Worm (Caenorhabditis elegans) whole organism, L1 larva: ENCODE data around the gene srz-63.
"Not testable (repeated sequence)": the region's sequence is repeated elsewhere in the genome, so short reads cannot be mapped to it uniquely, and the experiment has no call there.

Experiments
- C04F5.9 ChIP-seq: sonication (generic microtip); optimal IDR thresholded peaks from 2 replicates; lab custom pipeline; 2016; ENCODE audit warnings: missing genetic modification characterization, missing compliant biosample characterization
- C16A3.4 ChIP-seq: fragments of 150-350 bp; optimal IDR thresholded peaks from 2 replicates; lab custom pipeline; 2014; ENCODE audit warnings: missing biosample characterization, missing genetic modification characterization
- F16B12.6 ChIP-seq: fragments of 150-350 bp; optimal IDR thresholded peaks from 2 replicates; lab custom pipeline; 2014; ENCODE audit warnings: missing biosample characterization, missing genetic modification characterization
- alr-1 ChIP-seq: fragments of 200-800 bp; sonication (Bioruptor generic); optimal IDR thresholded peaks from 2 replicates; lab custom pipeline; 2018; ENCODE audit warnings: borderline replicate concordance, mild to moderate bottlenecking, missing genetic modification characterization, missing compliant biosample characterization
- aly-2 ChIP-seq: fragments of 150-350 bp; optimal IDR thresholded peaks from 2 replicates; lab custom pipeline; 2014; ENCODE audit warnings: missing biosample characterization, missing genetic modification characterization
- ama-1 ChIP-seq: fragments of 150-350 bp; optimal IDR thresholded peaks from 2 replicates; lab custom pipeline; 2014
- ceh-90 ChIP-seq: sonication (generic microtip); optimal IDR thresholded peaks from 2 replicates; lab custom pipeline; 2016; ENCODE audit warnings: missing genetic modification characterization, missing compliant biosample characterization
- dsc-1 ChIP-seq: sonication (generic microtip); optimal IDR thresholded peaks from 2 replicates; lab custom pipeline; 2016; ENCODE audit warnings: mild to moderate bottlenecking, missing genetic modification characterization, missing compliant biosample characterization
- efl-1 ChIP-seq, 4 experiments: fragments of 150-350 bp; optimal IDR thresholded peaks in 3 of 4; peaks in 1 of 4; 1 replicate in 1 of 4; 2 replicates in 3 of 4; lab custom pipeline; 2014; ENCODE audit warnings: missing biosample characterization in 2 of 4, missing genetic modification characterization in 2 of 4, missing genetic modification reagents in 2 of 4
- efl-3 ChIP-seq: fragments of 200-800 bp; sonication (Bioruptor generic); optimal IDR thresholded peaks from 2 replicates; lab custom pipeline; 2018; ENCODE audit warnings: mild to moderate bottlenecking, missing genetic modification characterization, missing compliant biosample characterization
- egl-27 ChIP-seq, 2 experiments: fragments of 150-350 bp in 1 of 2; sonication (generic microtip); optimal IDR thresholded peaks; 3 replicates each; lab custom pipeline; 2017 to 2018; ENCODE audit warnings: missing biosample characterization in 2 of 2, missing genetic modification characterization in 2 of 2, missing genetic modification reagents in 2 of 2
- ets-5 ChIP-seq: fragments of 200-800 bp; sonication (Bioruptor generic); IDR thresholded peaks from 2 replicates; pipeline ENCODE4 v1.3.6; 2022; ENCODE audit warnings: missing genetic modification characterization, missing compliant biosample characterization
- fkh-4 ChIP-seq: sonication (generic microtip); optimal IDR thresholded peaks from 2 replicates; lab custom pipeline; 2016; ENCODE audit warnings: missing compliant biosample characterization, missing genetic modification characterization, borderline replicate concordance
- fos-1 ChIP-seq: fragments of 150-350 bp; optimal IDR thresholded peaks from 2 replicates; lab custom pipeline; 2014; ENCODE audit warnings: missing biosample characterization, missing genetic modification characterization
- grh-1 ChIP-seq: fragments of 200-800 bp; sonication (Bioruptor generic); IDR thresholded peaks from 2 replicates; pipeline ENCODE4 v1.3.6; 2022; ENCODE audit warnings: missing genetic modification reagents, missing genetic modification characterization, missing compliant biosample characterization
- lin-15B ChIP-seq: fragments of 150-350 bp; sonication (generic microtip); optimal IDR thresholded peaks from 3 replicates; lab custom pipeline; 2014; ENCODE audit warnings: missing biosample characterization, missing genetic modification characterization
- lin-39 ChIP-seq: fragments of 150-350 bp; optimal IDR thresholded peaks from 2 replicates; lab custom pipeline; 2014; ENCODE audit warnings: missing biosample characterization, missing genetic modification reagents, missing genetic modification characterization
- lsy-2 ChIP-seq, 2 experiments: fragments of 150-350 bp; optimal IDR thresholded peaks; 2 replicates each; lab custom pipeline; 2014; ENCODE audit warnings: missing biosample characterization in 2 of 2, missing genetic modification characterization in 2 of 2
- mep-1 ChIP-seq: fragments of 150-350 bp; optimal IDR thresholded peaks from 2 replicates; lab custom pipeline; 2014; ENCODE audit warnings: missing biosample characterization, missing genetic modification characterization
- nhr-12 ChIP-seq: sonication (generic microtip); optimal IDR thresholded peaks from 2 replicates; lab custom pipeline; 2017; ENCODE audit warnings: missing biosample characterization, missing genetic modification characterization
- nhr-28 ChIP-seq: fragments of 150-350 bp; optimal IDR thresholded peaks from 2 replicates; lab custom pipeline; 2014; ENCODE audit warnings: missing biosample characterization, missing genetic modification characterization
- nhr-84 ChIP-seq: sonication (generic microtip); optimal IDR thresholded peaks from 2 replicates; lab custom pipeline; 2017; ENCODE audit warnings: missing biosample characterization, missing genetic modification characterization
- nhr-90 ChIP-seq: sonication (generic microtip); optimal IDR thresholded peaks from 2 replicates; lab custom pipeline; 2016; ENCODE audit warnings: mild to moderate bottlenecking, missing genetic modification characterization, missing compliant biosample characterization; ENCODE audit not compliant: poor library complexity
- pag-3 ChIP-seq: sonication (generic microtip); optimal IDR thresholded peaks from 2 replicates; lab custom pipeline; 2017; ENCODE audit warnings: missing genetic modification characterization, mild to moderate bottlenecking, missing compliant biosample characterization, antibody characterized with exemption, borderline replicate concordance; ENCODE audit not compliant: insufficient read depth
- pqm-1 ChIP-seq: sonication (generic microtip); optimal IDR thresholded peaks from 3 replicates; lab custom pipeline; 2017; ENCODE audit warnings: missing biosample characterization, missing genetic modification characterization
- skn-1 ChIP-seq: fragments of 150-350 bp; optimal IDR thresholded peaks from 2 replicates; lab custom pipeline; 2014; ENCODE audit warnings: missing biosample characterization, missing genetic modification characterization
- snpc-4 ChIP-seq: fragments of 150-350 bp; optimal IDR thresholded peaks from 2 replicates; lab custom pipeline; 2014; ENCODE audit warnings: missing biosample characterization, missing genetic modification characterization
- snu-23 ChIP-seq: sonication (generic microtip); optimal IDR thresholded peaks from 2 replicates; lab custom pipeline; 2016; ENCODE audit warnings: missing genetic modification characterization, missing compliant biosample characterization
- sptf-1 ChIP-seq: fragments of 150-350 bp; optimal IDR thresholded peaks from 2 replicates; lab custom pipeline; 2014; ENCODE audit warnings: missing biosample characterization, missing genetic modification characterization
- sup-37 ChIP-seq: fragments of 200-800 bp; sonication (Bioruptor generic); optimal IDR thresholded peaks from 2 replicates; lab custom pipeline; 2018; ENCODE audit warnings: mild to moderate bottlenecking, missing genetic modification characterization, missing compliant biosample characterization
- swsn-7 ChIP-seq: sonication (generic microtip); optimal IDR thresholded peaks from 2 replicates; lab custom pipeline; 2016; ENCODE audit warnings: missing genetic modification characterization, missing compliant biosample characterization
- unc-30 ChIP-seq: sonication (generic microtip); optimal IDR thresholded peaks from 2 replicates; lab custom pipeline; 2017; ENCODE audit warnings: missing biosample characterization, missing genetic modification characterization
- unc-62 ChIP-seq: fragments of 150-350 bp; optimal IDR thresholded peaks from 2 replicates; lab custom pipeline; 2014; ENCODE audit warnings: missing biosample characterization, missing genetic modification reagents, missing genetic modification characterization
- xbp-1 ChIP-seq: sonication (generic microtip); optimal IDR thresholded peaks from 2 replicates; lab custom pipeline; 2016; ENCODE audit warnings: missing genetic modification characterization, missing compliant biosample characterization
- zip-4 ChIP-seq: fragments of 200-800 bp; sonication (Bioruptor generic); optimal IDR thresholded peaks from 2 replicates; lab custom pipeline; 2018; ENCODE audit warnings: mild to moderate bottlenecking, missing genetic modification characterization, moderate library complexity, missing compliant biosample characterization
- ztf-4 ChIP-seq: fragments of 150-350 bp; optimal IDR thresholded peaks from 2 replicates; lab custom pipeline; 2014; ENCODE audit warnings: missing biosample characterization, missing genetic modification characterization

The srz-63 gene

DNA sequence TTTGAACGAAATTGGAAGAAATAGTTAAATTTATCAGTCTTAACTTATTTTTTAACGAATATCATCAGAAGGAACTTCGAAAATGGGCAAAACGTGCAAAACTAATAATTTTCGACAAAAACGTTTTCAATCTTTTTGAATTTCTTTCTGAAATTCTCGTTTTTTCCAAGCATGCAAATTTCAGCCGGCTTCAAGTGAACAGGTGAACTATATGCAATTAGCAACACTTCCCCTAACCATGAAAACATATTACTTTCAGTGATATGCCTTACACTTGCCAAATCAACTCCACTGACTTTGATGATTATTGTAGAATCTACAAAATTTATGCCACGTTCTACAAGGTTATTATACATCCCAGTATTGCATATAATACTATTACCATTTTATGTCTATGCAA lies at the start of gene srz-63:
Gene srz-63 (plus strand): TSS at position 301 of the 400 bp plus-strand sequence.
- not testable (repeated sequence) for TF ChIP-seq C16A3.4, nhr-84, ztf-4 (tag; lab: Kevin White, UChicago)

DNA sequence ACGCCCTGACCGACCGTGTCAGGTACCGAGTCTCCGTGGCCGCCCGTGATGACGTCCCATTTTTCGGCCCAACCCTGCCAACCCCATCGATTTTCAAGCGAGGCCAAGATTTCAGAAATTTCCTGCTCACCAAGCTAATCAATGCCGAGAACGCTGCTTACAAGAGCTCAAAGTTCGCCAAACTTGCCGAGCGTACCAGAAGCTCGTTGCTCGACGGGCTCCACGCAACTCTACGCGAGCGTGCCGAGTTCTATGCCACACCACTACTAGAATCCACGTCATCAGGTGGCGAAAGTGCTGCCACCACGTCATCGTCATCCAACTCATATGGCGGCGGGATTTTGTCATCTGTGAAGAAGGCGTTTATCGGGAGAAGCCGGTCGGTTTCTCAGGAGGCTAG lies 49.5 kb upstream of the srz-63 start:
- TF ChIP-seq lin-39 (tag; lab: Kevin White, UChicago) (no peak), mep-1 (tag; lab: Kevin White, UChicago) (no peak), alr-1 (tag; lab: Kevin White, UChicago) (no peak), ceh-90 (tag; lab: Kevin White, UChicago) (no peak), fos-1 (tag; lab: Kevin White, UChicago) (no peak), nhr-12 (tag; lab: Kevin White, UChicago) (no peak), egl-27 (tag; optimal IDR thresholded peaks at IDR 0.05; lab: Kevin White, UChicago) (no peak), xbp-1 (tag; lab: Kevin White, UChicago) (no peak), snu-23 (GFP tag; lab: Kevin White, UChicago) (no peak), sup-37 (GFP tag; lab: Kevin White, UChicago) (no peak), pqm-1 (tag; lab: Kevin White, UChicago) (no peak), sptf-1 (tag; lab: Kevin White, UChicago) (no peak), unc-30 (tag; lab: Kevin White, UChicago) (no peak), grh-1 (GFP tag; lab: Robert Waterston, UW) (no peak), dsc-1 (tag; lab: Kevin White, UChicago) (no peak), snpc-4 (tag; lab: Kevin White, UChicago) (no peak), ztf-4 (tag; lab: Kevin White, UChicago) (no peak), pag-3 (tag; lab: Kevin White, UChicago) (no peak), aly-2 (tag; lab: Kevin White, UChicago) (no peak)

- no peak for TF ChIP-seq fkh-4 (tag; lab: Kevin White, UChicago)
- no peak for TF ChIP-seq efl-3 (GFP tag; lab: Kevin White, UChicago)
- peak; percentile 65 for TF ChIP-seq ztf-4 (tag; lab: Kevin White, UChicago)
- TF ChIP-seq lin-15B (tag; lab: Kevin White, UChicago) = no peak
- peak; percentile 6 for TF ChIP-seq unc-30 (tag; lab: Kevin White, UChicago)
- TF ChIP-seq, all 84 proteins: peak for 2
Measured at ce11 chrII:1232967-1233366, 45.5 kb upstream of the srz-63 start.

DNA sequence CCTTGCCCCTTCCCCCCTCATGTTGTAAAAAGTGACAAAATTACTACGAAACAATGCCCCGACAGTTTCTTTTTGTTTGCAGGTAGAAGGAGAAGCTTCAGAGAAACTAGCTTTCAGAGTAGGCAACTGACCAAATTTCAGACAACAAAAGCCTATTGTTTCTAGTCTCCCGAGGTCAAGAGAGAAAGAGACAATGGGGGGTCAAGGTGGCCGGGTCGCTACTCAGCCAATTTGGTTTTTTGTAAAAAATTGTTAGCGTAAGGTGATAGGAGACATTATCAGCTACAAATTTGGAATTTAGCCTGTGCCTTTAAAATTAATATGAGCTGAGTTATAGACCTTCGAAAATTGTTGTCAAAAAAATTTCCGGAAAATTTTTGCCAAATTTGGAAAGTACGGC lies 43.5 kb upstream of the srz-63 start:
- TF ChIP-seq C16A3.4 (tag; lab: Kevin White, UChicago) (no peak), efl-1 (optimal IDR thresholded peaks at IDR 0.05; lab: Kevin White, UChicago) (no peak), efl-1 (GFP tag; optimal IDR thresholded peaks at IDR 0.05 in 1 of 2; lab: Kevin White, UChicago) (peak in 1 of 2 experiments; percentile 15)

DNA sequence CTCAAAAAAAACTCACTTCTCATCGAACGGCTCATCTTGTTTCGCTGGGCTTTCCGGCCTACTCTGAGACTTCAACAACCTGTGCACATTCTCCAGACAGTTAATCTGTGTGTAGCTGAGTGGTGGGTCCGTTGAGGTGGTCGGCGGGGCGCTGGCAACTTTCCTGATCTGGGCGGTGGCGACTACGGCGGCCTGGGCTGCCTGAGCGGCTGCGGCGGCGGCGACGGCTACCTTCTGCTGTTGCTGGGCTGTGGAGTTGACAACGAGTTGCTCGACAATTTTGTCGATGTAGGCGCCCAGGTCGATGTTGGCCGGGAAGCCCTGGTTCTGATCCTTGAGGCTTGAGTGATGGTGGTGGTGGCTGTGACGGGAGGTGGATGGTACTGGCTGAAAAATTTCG lies 42.4 kb upstream of the srz-63 start:
- TF ChIP-seq grh-1 (GFP tag; lab: Robert Waterston, UW) (no peak), ets-5 (GFP tag; lab: Robert Waterston, UW) (no peak), swsn-7 (tag; lab: Kevin White, UChicago) (no peak), skn-1 (no peak), xbp-1 (tag; lab: Kevin White, UChicago) (no peak), C04F5.9 (no peak), F16B12.6 (no peak), lsy-2 (tag; optimal IDR thresholded peaks at IDR 0.05; lab: Kevin White, UChicago) (no peak), snpc-4 (tag; lab: Kevin White, UChicago) (no peak), egl-27 (tag; optimal IDR thresholded peaks at IDR 0.05; lab: Kevin White, UChicago) (no peak), ama-1 (no peak), zip-4 (no peak), nhr-90 (tag; lab: Kevin White, UChicago) (no peak), nhr-28 (no peak), ceh-90 (tag; lab: Kevin White, UChicago) (no peak), unc-62 (GFP tag; lab: Kevin White, UChicago) (no peak)
- TF ChIP-seq, all 84 proteins: peak for 0
